Worm (Caenorhabditis elegans) whole organism, L2 larva: ENCODE data around the gene sre-50.

Experiments used
- Y55F3AM.14 ChIP-seq: fragments of 200-800 bp; sonication (Bioruptor generic); optimal IDR thresholded peaks from 2 replicates; lab custom pipeline; 2018; ENCODE audit warnings: mild to moderate bottlenecking, missing genetic modification characterization, missing compliant biosample characterization
- aly-2 ChIP-seq: fragments of 150-350 bp; optimal IDR thresholded peaks from 2 replicates; lab custom pipeline; 2014; ENCODE audit warnings: missing biosample characterization, missing genetic modification characterization
- blmp-1 ChIP-seq: sonication (generic microtip); optimal IDR thresholded peaks from 2 replicates; lab custom pipeline; 2017; ENCODE audit warnings: missing genetic modification characterization, mild to moderate bottlenecking, missing compliant biosample characterization, antibody characterized with exemption, moderate library complexity; ENCODE audit not compliant: insufficient read depth
- egl-27 ChIP-seq: sonication (generic microtip); optimal IDR thresholded peaks from 3 replicates; lab custom pipeline; 2017; ENCODE audit warnings: missing biosample characterization, missing genetic modification reagents, missing genetic modification characterization
- lin-13 ChIP-seq: fragments of 150-350 bp; optimal IDR thresholded peaks from 2 replicates; lab custom pipeline; 2014; ENCODE audit warnings: missing biosample characterization, missing genetic modification reagents, missing genetic modification characterization
- nhr-11 ChIP-seq: fragments of 150-350 bp; optimal IDR thresholded peaks from 2 replicates; lab custom pipeline; 2014; ENCODE audit warnings: missing biosample characterization, missing genetic modification characterization
- unc-62 ChIP-seq: fragments of 150-350 bp; optimal IDR thresholded peaks from 2 replicates; lab custom pipeline; 2014; ENCODE audit warnings: missing biosample characterization, missing genetic modification reagents, missing genetic modification characterization

DNA sequence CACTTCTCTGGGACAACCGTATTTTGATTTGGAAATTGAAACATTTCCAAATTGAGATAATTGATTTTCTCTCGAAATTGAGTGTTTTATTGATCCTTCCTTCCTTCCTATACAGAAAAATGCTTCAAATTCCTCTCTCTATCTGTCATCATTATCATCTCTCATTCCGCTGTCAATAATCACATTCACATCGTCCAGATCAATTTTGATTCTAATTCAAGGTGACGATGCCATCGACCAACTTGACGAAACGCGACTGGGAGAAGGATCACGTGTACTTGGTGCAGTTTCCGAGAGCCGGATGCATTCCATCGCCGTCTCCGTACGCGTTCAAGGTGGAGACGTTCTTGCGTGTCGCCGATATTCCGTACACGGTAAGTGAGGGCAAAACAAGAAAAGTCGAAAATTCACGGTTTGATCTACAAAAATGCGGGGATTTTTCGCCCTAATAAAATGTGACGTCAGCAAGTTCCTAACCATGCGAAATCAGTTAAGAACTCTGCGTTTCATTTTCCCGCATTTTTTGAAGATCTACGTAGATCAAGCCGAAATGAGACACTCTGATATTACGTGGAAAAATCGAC is 39.3 kb upstream of the sre-50 start, which contains the start of gene faxc-1:
- TF ChIP-seq nhr-11 (tag; lab: Kevin White, UChicago) (no peak), unc-62 (GFP tag; lab: Kevin White, UChicago) (no peak), blmp-1 (no peak), egl-27 (tag; lab: Kevin White, UChicago) (no peak), Y55F3AM.14 (GFP tag; lab: Kevin White, UChicago) (no peak), aly-2 (tag; lab: Kevin White, UChicago) (no peak), lin-13 (GFP tag; lab: Kevin White, UChicago) (no peak)
